Fruit fly (Drosophila melanogaster): ENCODE data around the gene CG12984.

Gene CG12984

DNA sequence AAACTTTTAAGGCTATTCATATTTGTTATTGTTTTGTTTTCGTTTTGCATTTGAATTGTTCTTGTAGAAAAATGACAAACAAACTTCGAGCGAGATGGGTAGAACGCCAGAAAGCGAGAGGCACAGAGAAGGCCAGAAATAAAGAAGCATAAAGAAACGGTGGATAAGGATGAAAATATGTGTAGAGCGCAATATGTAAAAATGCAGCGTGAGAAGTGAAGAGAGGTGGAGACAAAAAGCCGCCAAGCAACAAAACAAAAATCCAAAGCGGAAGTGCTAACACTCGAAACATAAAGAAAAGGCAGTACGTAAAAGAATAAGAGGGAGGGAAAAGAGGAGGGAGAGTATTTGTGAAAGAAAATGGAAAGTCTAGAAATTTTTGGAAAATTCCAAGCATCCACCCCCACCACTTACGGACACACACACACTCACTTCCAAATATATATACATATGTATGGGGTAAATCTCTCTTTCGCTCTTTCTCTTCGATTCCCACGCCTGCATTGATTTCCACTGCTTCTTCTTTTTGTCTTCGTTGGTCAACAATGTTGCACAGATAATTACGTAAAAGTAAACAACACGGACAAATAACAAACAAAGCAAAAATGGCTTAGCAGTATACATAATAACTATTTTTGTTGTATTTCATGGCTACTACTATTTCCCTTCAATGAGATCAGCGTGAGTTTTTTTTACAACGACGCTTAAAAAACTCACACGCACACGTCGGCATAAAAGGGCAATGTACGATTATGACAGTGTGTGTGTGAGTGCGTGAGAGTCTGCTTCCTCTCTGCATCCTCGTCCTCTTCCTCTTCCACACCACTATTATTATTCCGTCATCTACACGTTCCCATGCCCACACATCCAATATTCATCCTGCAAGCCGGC lies 16.1 kb downstream of the CG12984 start:
- TF ChIP-seq CG8478 (optimal IDR thresholded peaks at IDR 0.05) (no peak), CTCF (optimal IDR thresholded peaks at IDR 0.05) (no peak)

DNA sequence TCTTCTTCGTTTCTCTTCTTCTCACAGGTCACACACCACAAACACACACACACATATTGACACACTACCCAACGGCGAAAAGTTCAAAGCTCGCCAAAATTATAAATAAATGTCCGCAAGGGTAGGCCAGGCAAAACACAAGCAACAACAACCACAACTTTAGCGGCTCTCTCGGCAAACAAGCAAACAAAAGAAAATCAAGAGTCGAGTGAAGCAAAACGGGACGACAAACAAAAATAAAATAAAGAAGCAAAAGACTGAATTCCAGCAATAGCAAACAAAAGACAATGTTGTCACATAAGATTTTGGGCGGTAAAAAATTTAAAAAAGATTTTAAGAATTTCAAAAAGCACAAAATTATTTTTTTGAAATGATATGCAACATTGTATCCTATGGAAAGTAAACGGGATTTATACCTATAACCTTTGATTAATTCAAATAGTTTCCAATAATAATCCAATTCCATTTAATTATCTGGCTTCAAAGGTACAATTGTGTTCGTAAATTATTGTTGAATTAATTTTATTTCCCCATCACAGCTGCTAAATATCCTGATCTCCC lies 16.9 kb downstream of the CG12984 start:
- TF ChIP-seq CG8478 (optimal IDR thresholded peaks at IDR 0.05) (no peak), CTCF (optimal IDR thresholded peaks at IDR 0.05) (no peak)

DNA sequence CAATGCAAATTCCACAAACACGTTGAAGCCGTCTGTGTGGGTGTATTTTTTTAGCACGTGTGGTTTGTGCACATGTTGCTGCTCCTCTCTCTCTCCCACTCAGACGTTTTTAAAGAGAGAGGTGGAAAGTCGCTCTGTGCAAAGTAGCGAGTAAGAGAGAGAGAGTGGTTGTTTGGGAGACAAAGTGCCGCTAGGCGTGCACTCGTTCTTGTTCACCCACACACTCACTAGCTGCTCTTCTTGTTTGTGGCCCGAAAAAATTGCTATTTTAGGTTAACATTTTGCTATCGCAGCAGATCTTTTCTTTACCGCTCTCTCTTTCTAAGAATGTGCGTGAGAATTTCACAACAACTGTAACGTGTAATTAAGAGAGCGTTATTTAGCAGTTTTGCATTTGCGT lies 17.4 kb downstream of the CG12984 start:
- TF ChIP-seq CG8478 (optimal IDR thresholded peaks at IDR 0.05), result no peak
- no peak for TF ChIP-seq CTCF (optimal IDR thresholded peaks at IDR 0.05)

DNA sequence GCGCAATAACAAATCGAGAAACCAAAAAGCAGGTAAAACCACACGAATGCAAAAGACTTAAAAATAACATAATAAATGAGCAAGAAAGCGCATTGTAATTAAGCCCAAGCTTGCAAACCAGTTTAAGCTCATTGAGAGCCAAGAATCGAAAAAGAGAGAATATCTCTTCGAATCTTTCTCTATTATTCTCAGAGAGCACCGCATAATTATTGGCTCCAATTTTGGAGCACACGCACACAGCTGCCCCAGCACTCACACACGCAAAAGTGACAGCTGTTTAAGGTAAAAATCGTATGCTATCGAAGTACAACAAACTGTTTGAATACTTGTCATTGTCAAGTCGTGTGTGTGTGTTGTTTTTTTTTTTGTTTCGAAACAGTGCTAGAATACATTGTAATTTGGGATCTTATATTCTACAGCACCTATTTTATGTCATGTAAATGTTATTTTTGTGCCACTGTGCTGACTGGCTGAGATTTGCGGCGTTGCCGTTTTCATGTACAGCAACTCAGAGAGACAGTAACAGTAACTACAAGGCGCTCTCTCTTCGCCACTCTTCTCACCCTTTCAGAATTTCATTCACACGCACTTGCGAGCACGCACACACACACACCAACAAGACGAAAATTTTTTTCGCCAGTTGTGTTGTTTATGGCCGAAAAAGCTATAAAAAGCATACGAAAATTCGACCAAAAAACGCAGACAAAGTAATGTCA lies 18.1 kb downstream of the CG12984 start:
- TF ChIP-seq CG8478 (optimal IDR thresholded peaks at IDR 0.05), result no peak
- TF ChIP-seq CTCF (optimal IDR thresholded peaks at IDR 0.05), result no peak

DNA sequence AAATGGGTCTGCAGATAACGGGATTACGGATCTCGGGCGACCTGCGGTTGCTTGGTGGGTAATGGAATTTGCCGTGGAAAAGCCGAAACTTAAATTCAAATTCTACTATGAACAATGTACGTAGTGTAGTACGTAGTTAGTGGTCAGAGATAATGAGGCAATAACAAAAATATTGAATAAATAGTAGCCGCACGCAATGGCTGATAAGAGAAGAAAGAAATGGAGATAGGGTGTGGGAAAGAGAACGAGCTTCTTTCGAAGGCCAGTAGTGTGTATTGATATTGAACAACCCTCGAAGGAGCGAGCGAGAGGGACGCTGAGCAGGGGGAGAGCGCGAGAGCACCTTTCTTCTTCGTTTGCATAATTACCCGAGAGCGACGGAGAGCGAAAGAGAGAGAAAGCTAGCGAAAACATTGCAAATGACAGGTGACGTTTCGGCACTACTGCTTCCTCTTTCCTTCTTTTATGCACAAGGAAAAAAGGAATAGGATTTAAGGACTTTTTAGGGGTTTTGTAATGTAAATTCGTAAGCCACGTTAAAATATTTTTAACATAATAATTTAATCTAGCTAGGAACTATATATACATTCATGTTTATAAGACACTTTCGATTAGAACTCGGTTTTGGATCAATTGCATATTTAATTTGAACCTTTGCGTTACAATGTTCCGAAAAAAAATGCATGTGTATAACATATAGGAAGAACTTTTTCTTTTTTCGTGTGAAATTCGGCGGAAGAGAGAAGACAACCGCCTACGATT lies 19.6 kb downstream of the CG12984 start:
- TF ChIP-seq CG8478 (optimal IDR thresholded peaks at IDR 0.05), result no peak
- no peak for TF ChIP-seq CTCF (optimal IDR thresholded peaks at IDR 0.05)

DNA sequence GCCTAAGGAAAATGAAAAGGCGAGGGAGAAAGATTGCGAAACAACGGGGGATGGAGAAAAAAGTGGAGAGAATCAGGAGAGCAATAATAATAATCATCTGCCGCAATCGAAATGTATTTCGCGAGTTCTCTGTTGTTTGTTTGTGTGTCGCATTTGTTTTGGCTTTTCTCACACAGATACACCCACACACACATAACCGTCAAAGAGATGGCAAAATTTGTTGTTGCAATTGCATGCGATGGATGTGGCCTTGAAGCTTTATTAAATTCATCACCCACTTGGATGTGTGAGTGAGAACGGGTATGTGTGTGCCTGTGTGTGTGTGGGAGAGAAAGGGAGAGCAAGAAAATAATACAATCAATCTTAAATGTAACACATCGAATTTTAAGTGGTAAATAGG lies 20.2 kb downstream of the CG12984 start:
- TF ChIP-seq CTCF (optimal IDR thresholded peaks at IDR 0.05), result no peak
- TF ChIP-seq CG8478 (optimal IDR thresholded peaks at IDR 0.05), result no peak

DNA sequence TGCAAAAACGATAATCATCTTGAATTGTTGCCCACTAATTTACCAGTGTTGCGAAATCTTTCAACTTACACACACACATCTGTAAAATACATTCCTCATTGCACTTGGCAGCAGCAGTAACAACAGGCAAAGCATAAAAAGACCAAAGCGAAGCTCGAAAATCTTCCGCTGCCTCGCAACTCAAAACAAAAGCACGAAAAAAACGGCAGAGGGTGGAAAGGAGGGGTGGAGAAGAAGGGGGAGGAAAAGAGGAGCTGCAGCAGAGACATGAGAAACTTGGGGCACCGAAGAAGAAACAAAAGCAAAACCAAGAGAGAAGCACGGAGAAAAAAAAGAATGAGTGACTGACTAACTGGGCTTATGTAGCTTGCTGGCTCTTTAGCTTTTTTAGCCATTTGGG lies 22.0 kb downstream of the CG12984 start:
- TF ChIP-seq CG8478 (optimal IDR thresholded peaks at IDR 0.05) (no peak), CTCF (optimal IDR thresholded peaks at IDR 0.05) (no peak)

DNA sequence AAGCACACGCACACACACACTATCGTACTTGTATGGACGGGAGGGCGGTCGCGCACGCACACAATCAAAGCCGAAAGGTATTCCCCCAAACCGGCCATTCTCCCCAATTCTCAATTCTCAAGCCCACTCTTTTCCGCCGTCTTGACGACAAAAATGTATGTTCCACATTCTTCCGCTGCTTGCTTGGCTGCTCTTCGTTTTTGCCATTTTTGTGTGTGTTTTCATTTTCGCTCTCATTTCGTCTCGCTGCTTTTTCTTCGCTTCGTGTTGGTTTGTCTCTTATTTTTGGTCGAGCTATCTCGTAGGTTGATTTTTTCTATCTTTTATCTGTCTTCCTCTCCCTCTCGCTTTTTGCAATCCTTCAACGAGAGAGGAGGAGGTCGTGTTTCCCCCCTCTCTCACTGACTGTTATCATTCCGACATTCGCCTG lies 23.1 kb downstream of the CG12984 start:
- TF ChIP-seq CTCF (optimal IDR thresholded peaks at IDR 0.05) (no peak), CG8478 (optimal IDR thresholded peaks at IDR 0.05) (no peak)

DNA sequence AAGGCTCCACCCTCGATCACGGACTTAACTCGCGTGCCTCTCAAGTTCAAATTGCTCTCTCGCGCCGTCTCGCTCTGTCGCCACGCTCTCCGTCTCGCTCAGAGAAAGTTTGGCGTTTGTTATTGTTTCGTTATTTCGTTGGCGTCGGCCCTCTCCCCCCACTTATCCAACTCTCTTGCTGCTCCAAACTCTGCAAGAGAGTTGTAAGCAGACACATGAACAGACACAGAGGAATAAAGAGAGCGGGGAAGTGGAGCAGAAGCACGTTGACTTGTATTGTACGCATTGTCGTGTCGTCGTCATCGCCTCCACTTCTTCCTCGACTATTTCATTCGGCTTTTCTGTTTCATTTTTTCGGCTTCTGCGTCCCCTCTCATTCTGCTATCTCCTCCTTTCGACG lies 31.9 kb downstream of the CG12984 start:
- TF ChIP-seq CTCF (optimal IDR thresholded peaks at IDR 0.05), result no peak
- no peak for TF ChIP-seq CG8478 (optimal IDR thresholded peaks at IDR 0.05)

DNA sequence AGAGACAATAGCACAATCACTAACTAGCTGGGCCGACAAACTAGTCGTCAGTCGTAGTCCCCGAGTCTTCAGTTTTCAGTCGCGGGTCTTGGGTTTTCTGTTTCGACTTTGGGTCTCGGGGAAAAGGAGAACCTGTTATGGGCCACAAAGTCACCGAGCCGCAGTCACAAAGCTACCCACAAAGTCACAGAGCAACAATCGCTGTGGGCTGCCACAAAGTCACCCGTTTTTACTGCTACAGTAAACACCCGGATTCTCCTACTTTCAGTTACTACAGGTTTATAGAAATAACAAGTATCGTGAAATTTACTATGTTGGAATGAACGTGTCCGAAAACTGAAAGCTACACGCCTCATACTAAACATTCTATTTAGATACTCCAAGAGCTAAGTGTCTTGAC lies 32.3 kb downstream of the CG12984 start:
- no peak for TF ChIP-seq CG8478 (optimal IDR thresholded peaks at IDR 0.05)
- no peak for TF ChIP-seq CTCF (optimal IDR thresholded peaks at IDR 0.05)

DNA sequence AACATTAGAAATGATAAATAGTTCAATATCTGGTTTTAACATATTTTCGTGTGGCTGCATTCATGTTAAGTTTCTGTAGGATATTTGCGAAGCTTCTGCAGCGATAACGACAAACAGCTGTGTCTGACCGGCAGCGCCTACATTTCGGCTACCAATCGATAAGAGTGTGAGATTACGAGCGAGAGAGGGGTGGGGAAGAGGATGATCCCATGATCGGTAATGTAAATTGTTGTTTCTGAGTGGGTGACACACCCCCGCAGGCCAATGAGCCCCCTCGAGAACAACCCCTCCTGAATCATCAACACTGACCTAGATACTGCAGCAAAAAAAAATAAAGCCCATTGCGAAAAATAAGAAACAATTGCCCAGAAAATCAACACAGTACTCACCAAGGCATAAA lies 33.1 kb downstream of the CG12984 start:
- TF ChIP-seq CG8478 (optimal IDR thresholded peaks at IDR 0.05) (no peak), CTCF (optimal IDR thresholded peaks at IDR 0.05) (no peak)

DNA sequence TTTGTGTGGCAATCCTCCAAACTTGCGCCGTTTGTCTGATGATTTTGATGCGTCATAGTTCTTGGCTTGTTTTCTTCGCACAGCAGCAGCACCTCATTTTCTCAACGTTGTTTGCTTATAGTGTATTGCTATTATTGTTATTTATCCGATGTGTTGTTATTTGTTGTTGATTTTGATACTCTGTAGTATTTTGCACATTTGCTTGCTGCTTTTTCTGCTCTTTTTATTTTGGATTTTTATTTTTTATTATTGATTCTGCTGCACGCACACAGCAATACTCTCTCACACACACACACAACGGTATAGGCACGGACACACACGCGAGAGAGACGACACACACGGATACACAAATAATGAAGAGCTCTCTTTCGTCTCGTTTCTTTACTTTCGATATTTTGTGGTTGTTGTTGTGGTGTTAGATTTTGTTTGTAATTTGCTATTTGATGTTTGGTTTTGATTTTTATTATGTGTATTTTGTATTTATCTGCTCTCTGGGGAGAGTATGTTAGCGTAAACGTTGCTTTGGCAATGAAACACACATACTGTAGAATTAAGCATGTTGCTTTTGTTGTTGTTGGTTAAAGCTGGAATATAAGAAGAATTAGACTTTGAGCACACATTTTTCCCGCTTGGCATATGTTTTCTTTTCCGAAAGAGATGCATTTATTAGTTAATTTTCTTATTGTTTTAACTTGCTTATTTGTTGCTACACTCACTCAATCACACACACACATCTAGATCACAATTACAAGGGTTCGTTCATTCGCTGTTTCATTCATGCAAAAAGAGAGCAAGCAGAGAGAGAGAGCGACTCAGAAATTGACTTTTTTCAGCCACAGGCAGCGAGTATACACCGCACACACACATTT lies 33.7 kb downstream of the CG12984 start:
- no peak for TF ChIP-seq CG8478 (optimal IDR thresholded peaks at IDR 0.05)
- TF ChIP-seq CTCF (optimal IDR thresholded peaks at IDR 0.05), result no peak

DNA sequence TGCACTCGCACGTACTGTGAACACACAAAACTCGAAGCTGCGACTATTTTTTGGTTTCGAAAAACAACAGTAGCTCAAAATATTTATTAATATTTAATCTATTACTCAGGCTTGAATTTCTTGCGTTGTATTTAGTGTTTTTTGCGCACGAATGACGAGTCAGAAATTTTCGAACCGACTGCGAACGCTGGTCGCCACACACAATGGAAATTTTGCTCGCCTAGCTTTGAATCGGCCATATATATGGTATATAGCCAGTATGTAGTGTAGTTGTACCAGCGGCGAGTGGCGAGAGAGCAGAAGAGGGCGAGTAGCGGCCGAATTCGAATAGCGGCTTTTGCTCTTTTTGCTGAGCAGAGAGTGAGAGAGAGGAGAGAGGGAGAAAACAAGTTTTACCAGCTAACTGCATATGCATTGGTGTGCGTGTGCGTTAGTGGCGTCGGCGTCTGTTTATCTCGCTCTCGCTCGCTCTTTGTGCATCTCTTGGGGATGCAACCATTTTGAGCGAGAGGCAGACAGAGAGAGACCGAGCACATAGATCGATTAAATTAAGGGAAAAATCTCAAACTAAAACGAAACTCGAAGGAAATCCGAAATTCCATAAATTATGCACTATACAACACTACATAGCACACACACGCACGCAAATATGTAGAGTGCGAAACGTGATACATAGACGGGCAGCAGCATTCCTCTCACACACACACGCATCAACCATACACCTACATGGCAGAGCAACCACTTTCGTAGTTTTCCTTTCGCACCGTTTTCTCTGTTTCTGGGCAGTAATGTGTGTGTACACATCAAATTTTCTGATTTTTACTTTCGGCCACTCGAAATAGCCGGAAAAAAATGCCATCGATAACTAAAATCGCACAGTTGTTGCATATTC lies 34.8 kb downstream of the CG12984 start:
- TF ChIP-seq CTCF (optimal IDR thresholded peaks at IDR 0.05) (peak in 1 of 2 experiments; percentile 51), CG8478 (optimal IDR thresholded peaks at IDR 0.05) (peak; percentile 25)

All from S2 (cell line).